Worm (Caenorhabditis elegans) whole organism, L2 larva: ENCODE data around the gene irld-26.

Source experiments
- C34F6.9 ChIP-seq: fragments of 150-350 bp; optimal IDR thresholded peaks from 2 replicates; lab custom pipeline; 2014; ENCODE audit warnings: missing biosample characterization, missing genetic modification characterization
- Y55F3AM.14 ChIP-seq: fragments of 200-800 bp; sonication (Bioruptor generic); optimal IDR thresholded peaks from 2 replicates; lab custom pipeline; 2018; ENCODE audit warnings: mild to moderate bottlenecking, missing genetic modification characterization, missing compliant biosample characterization
- aly-2 ChIP-seq: fragments of 150-350 bp; optimal IDR thresholded peaks from 2 replicates; lab custom pipeline; 2014; ENCODE audit warnings: missing biosample characterization, missing genetic modification characterization
- blmp-1 ChIP-seq: sonication (generic microtip); optimal IDR thresholded peaks from 2 replicates; lab custom pipeline; 2017; ENCODE audit warnings: missing genetic modification characterization, mild to moderate bottlenecking, missing compliant biosample characterization, antibody characterized with exemption, moderate library complexity; ENCODE audit not compliant: insufficient read depth
- elt-3 ChIP-seq: sonication (generic microtip); optimal IDR thresholded peaks from 2 replicates; lab custom pipeline; 2017; ENCODE audit warnings: missing biosample characterization, missing genetic modification characterization
- lin-11 ChIP-seq: fragments of 150-350 bp; sonication (generic microtip); optimal IDR thresholded peaks from 2 replicates; lab custom pipeline; 2014; ENCODE audit warnings: missing biosample characterization, missing genetic modification characterization, inconsistent platforms, mixed read lengths
- lin-13 ChIP-seq: fragments of 150-350 bp; optimal IDR thresholded peaks from 2 replicates; lab custom pipeline; 2014; ENCODE audit warnings: missing biosample characterization, missing genetic modification reagents, missing genetic modification characterization
- mbf-1 ChIP-seq: sonication (generic microtip); optimal IDR thresholded peaks from 2 replicates; lab custom pipeline; 2017; ENCODE audit warnings: missing biosample characterization, missing genetic modification characterization
- nhr-129 ChIP-seq: fragments of 150-350 bp; optimal IDR thresholded peaks from 2 replicates; lab custom pipeline; 2014; ENCODE audit warnings: missing biosample characterization, missing genetic modification characterization
- nhr-21 ChIP-seq: fragments of 150-350 bp; optimal IDR thresholded peaks from 2 replicates; lab custom pipeline; 2014; ENCODE audit warnings: missing biosample characterization, missing genetic modification characterization
- nhr-23 ChIP-seq: fragments of 150-350 bp; optimal IDR thresholded peaks from 2 replicates; lab custom pipeline; 2014; ENCODE audit warnings: missing biosample characterization, missing genetic modification reagents, missing genetic modification characterization
- nhr-237 ChIP-seq: fragments of 150-350 bp; optimal IDR thresholded peaks from 2 replicates; lab custom pipeline; 2014; ENCODE audit warnings: missing biosample characterization, missing genetic modification characterization
- nhr-25 ChIP-seq: fragments of 150-350 bp; sonication (generic microtip); optimal IDR thresholded peaks from 3 replicates; lab custom pipeline; 2014; ENCODE audit warnings: missing biosample characterization, missing genetic modification characterization
- nhr-6 ChIP-seq: fragments of 150-350 bp; optimal IDR thresholded peaks from 2 replicates; lab custom pipeline; 2014; ENCODE audit warnings: missing biosample characterization, missing genetic modification characterization
- sma-3 ChIP-seq: sonication (generic microtip); optimal IDR thresholded peaks from 2 replicates; lab custom pipeline; 2016; ENCODE audit warnings: missing genetic modification reagents, missing genetic modification characterization, missing compliant biosample characterization
- unc-39 ChIP-seq: fragments of 150-350 bp; optimal IDR thresholded peaks from 2 replicates; lab custom pipeline; 2014; ENCODE audit warnings: missing biosample characterization, missing genetic modification characterization
- unc-62 ChIP-seq: fragments of 150-350 bp; optimal IDR thresholded peaks from 2 replicates; lab custom pipeline; 2014; ENCODE audit warnings: missing biosample characterization, missing genetic modification reagents, missing genetic modification characterization

The irld-26 gene

ce11 chrV:16256395-16256794 lies 51.4 kb downstream of the irld-26 start, which contains the start of gene bgnt-1.3:
Gene bgnt-1.3 (minus strand): TSS chrV:16256495.
- TF ChIP-seq nhr-25 (tag; lab: Kevin White, UChicago) (no peak), nhr-237 (no peak), C34F6.9 (tag; lab: Kevin White, UChicago) (no peak), nhr-23 (tag; lab: Kevin White, UChicago) (no peak), aly-2 (no peak), nhr-6 (tag; lab: Kevin White, UChicago) (no peak), nhr-129 (tag; lab: Kevin White, UChicago) (no peak), blmp-1 (no peak), mbf-1 (no peak), unc-39 (tag; lab: Kevin White, UChicago) (no peak), sma-3 (GFP tag; lab: Kevin White, UChicago) (no peak), lin-11 (tag; lab: Kevin White, UChicago) (no peak), lin-13 (GFP tag; lab: Kevin White, UChicago) (no peak), nhr-21 (tag; lab: Kevin White, UChicago) (no peak), unc-62 (GFP tag; lab: Kevin White, UChicago) (no peak), Y55F3AM.14 (no peak), elt-3 (tag; lab: Kevin White, UChicago) (no peak)
